Worm (Caenorhabditis elegans) whole organism, early embryonic: ENCODE data around the gene srj-23.

Experiments
- B0310.2 ChIP-seq: sonication (generic microtip); optimal IDR thresholded peaks from 2 replicates; lab custom pipeline; 2016; ENCODE audit warnings: mild to moderate bottlenecking, missing genetic modification characterization, missing compliant biosample characterization
- F13C5.2 ChIP-seq: sonication (generic microtip); optimal IDR thresholded peaks from 2 replicates; lab custom pipeline; 2017; ENCODE audit warnings: mild to moderate bottlenecking, missing genetic modification characterization, inconsistent platforms, missing compliant biosample characterization
- aly-1 ChIP-seq: sonication (generic microtip); optimal IDR thresholded peaks from 2 replicates; lab custom pipeline; 2016; ENCODE audit warnings: missing genetic modification characterization, missing compliant biosample characterization
- ama-1 ChIP-seq: fragments of 150-350 bp; optimal IDR thresholded peaks from 2 replicates; lab custom pipeline; 2014
- ceh-36 ChIP-seq: sonication (generic microtip); optimal IDR thresholded peaks from 2 replicates; lab custom pipeline; 2016; ENCODE audit warnings: missing genetic modification characterization, inconsistent platforms, missing compliant biosample characterization
- flt-1 ChIP-seq: fragments of 200-800 bp; sonication (Bioruptor generic); IDR thresholded peaks from 2 replicates; pipeline ENCODE4 v1.3.6; 2022; ENCODE audit warnings: missing genetic modification characterization, missing compliant biosample characterization
- hmg-4 ChIP-seq: fragments of 200-800 bp; sonication (Bioruptor generic); optimal IDR thresholded peaks from 2 replicates; lab custom pipeline; 2018; ENCODE audit warnings: mild to moderate bottlenecking, missing genetic modification characterization, missing compliant biosample characterization
- pes-1 ChIP-seq: fragments of 200-800 bp; sonication (Bioruptor generic); IDR thresholded peaks from 2 replicates; pipeline ENCODE4 v1.3.6; 2022; ENCODE audit warnings: missing genetic modification reagents, missing genetic modification characterization, missing compliant biosample characterization

DNA sequence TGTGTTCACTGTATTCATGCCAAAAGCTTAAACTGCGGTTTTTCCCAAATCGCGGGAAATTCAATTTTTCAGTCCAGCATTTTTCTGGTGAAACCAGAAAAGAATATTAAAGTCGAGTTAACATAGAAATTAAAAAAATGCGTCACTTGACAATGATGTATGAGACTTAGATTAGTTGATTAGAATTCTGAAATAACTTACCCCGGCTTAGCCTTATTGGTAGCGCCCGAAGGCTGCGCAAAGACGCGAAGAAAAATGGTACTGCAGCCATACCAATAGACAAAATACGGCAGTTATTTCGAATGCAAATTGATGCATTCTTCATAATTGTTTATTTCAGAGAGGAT is 18.0 kb upstream of the srj-23 start:
- TF ChIP-seq ceh-36 = no peak
- TF ChIP-seq ama-1 (lab: Kevin White, UChicago) = no peak
- no peak for TF ChIP-seq pes-1
- TF ChIP-seq flt-1 (GFP tag; lab: Robert Waterston, UW) = no peak
- no peak for TF ChIP-seq aly-1 (tag; lab: Kevin White, UChicago)
- no peak for TF ChIP-seq hmg-4 (GFP tag; lab: Kevin White, UChicago)
- TF ChIP-seq B0310.2 (tag; lab: Kevin White, UChicago) = no peak
- no peak for TF ChIP-seq F13C5.2 (tag; lab: Kevin White, UChicago)
